Worm (Caenorhabditis elegans): ENCODE data around the gene Y54G2A.12.

The Y54G2A.12 gene

ce11 chrIV:2808154-2808553, 25.5 kb upstream of the Y54G2A.12 start (continued):
- TF ChIP-seq F37D6.2 (tag; optimal IDR thresholded peaks at IDR 0.05) (no peak), php-3 (GFP tag; IDR thresholded peaks at IDR 0.05) (0 out of 2 replicates have a peak, but pooled peaks have one; percentile 25), Y48G9A.11 (GFP tag; IDR thresholded peaks at IDR 0.05) (no peak), mes-2 (tag; optimal IDR thresholded peaks at IDR 0.05; ENCODE audit: poor library complexity, severe bottlenecking) (peak; percentile 43), lin-13 (GFP tag; optimal IDR thresholded peaks at IDR 0.05) (no peak), unc-62 (GFP tag; optimal IDR thresholded peaks at IDR 0.05 in 1 of 2) (no peak), unc-62 (tag; optimal IDR thresholded peaks at IDR 0.05) (no peak), ceh-20 (GFP tag; IDR thresholded peaks at IDR 0.05) (no peak), lin-29 (GFP tag; IDR thresholded peaks at IDR 0.05) (0 out of 2 replicates have a peak, but pooled peaks have one; percentile 19), arid-1 (GFP tag; conservative IDR thresholded peaks at IDR 0.05) (0 out of 2 replicates have a peak, but pooled peaks have one; percentile 46), ceh-28 (tag; optimal IDR thresholded peaks at IDR 0.05) (no peak)

ce11 chrIV:2805525-2805924, 22.9 kb upstream of the Y54G2A.12 start, which contains the start of gene Y54G2A.45:
Gene Y54G2A.45 (plus strand): TSS chrIV:2805857.
- no peak for TF ChIP-seq daf-12 (tag; optimal IDR thresholded peaks at IDR 0.05)
- peak; percentile 78 for TF ChIP-seq php-3 (GFP tag; IDR thresholded peaks at IDR 0.05)
- peak; percentile 51 for TF ChIP-seq rbr-2 (tag; optimal IDR thresholded peaks at IDR 0.05)
- peak; percentile 80 for TF ChIP-seq ceh-44 (GFP tag; IDR thresholded peaks at IDR 0.05)
- TF ChIP-seq mes-2 (tag; optimal IDR thresholded peaks at IDR 0.05; ENCODE audit: poor library complexity, severe bottlenecking), result peak; percentile 77
- no peak for TF ChIP-seq jun-1 (tag; optimal IDR thresholded peaks at IDR 0.05)
- TF ChIP-seq T20F7.1 (GFP tag; optimal IDR thresholded peaks at IDR 0.05), result no peak
- peak; percentile 74; the same call in 1 of the 2 replicates for TF ChIP-seq saeg-2 (GFP tag; IDR thresholded peaks at IDR 0.05)
- TF ChIP-seq pha-4 (GFP tag; IDR thresholded peaks at IDR 0.05), result peak; percentile 80
- TF ChIP-seq pha-4 (tag; optimal IDR thresholded peaks at IDR 0.05), result no peak
- no peak for TF ChIP-seq lin-1 (GFP tag; IDR thresholded peaks at IDR 0.05)
- TF ChIP-seq Y48G9A.11 (GFP tag; IDR thresholded peaks at IDR 0.05), result peak; percentile 77
- peak; percentile 62 for TF ChIP-seq spr-3 (GFP tag; optimal IDR thresholded peaks at IDR 0.05)
- no peak for TF ChIP-seq ceh-28 (tag; optimal IDR thresholded peaks at IDR 0.05)
- peak; percentile 65 for TF ChIP-seq unc-130 (GFP tag; optimal IDR thresholded peaks at IDR 0.05)
- no peak for TF ChIP-seq set-16 (GFP tag; IDR thresholded peaks at IDR 0.05)
- TF ChIP-seq nhr-10 (tag; optimal IDR thresholded peaks at IDR 0.05), result no peak
- no peak for TF ChIP-seq nhr-111 (GFP tag; optimal IDR thresholded peaks at IDR 0.05)
- TF ChIP-seq dmd-6 (GFP tag; IDR thresholded peaks at IDR 0.05), result peak; percentile 87
- TF ChIP-seq tra-1 (GFP tag; IDR thresholded peaks at IDR 0.05), result peak; percentile 89
- TF ChIP-seq nhr-6 (tag; optimal IDR thresholded peaks at IDR 0.05), result peak; percentile 3
- TF ChIP-seq nhr-42 (GFP tag; IDR thresholded peaks at IDR 0.05), result peak; percentile 69; the same call in 1 of the 2 replicates
- no peak for TF ChIP-seq ceh-32 (tag; optimal IDR thresholded peaks at IDR 0.05; ENCODE audit: poor library complexity)
- peak; percentile 77; the same call in 1 of the 2 replicates for TF ChIP-seq dmd-8 (GFP tag; IDR thresholded peaks at IDR 0.05)
- TF ChIP-seq madf-9 (GFP tag; conservative IDR thresholded peaks at IDR 0.05), result peak; percentile 89
- TF ChIP-seq ceh-20 (GFP tag; IDR thresholded peaks at IDR 0.05), result peak; percentile 65
- no peak for TF ChIP-seq Y5F2A.4 (GFP tag; optimal IDR thresholded peaks at IDR 0.05)
- no peak for TF ChIP-seq ztf-7 (tag; optimal IDR thresholded peaks at IDR 0.05)
- no peak for TF ChIP-seq sdz-12 (GFP tag; optimal IDR thresholded peaks at IDR 0.05)
- TF ChIP-seq hlh-11 (tag; optimal IDR thresholded peaks at IDR 0.05), result peak; percentile 85
- peak; percentile 58 for TF ChIP-seq F10B5.3 (tag; optimal IDR thresholded peaks at IDR 0.05)
- TF ChIP-seq tag-97 (GFP tag; IDR thresholded peaks at IDR 0.05), result no peak
- no peak for TF ChIP-seq lin-15B (tag; optimal IDR thresholded peaks at IDR 0.05)
- no peak for TF ChIP-seq nhr-76 (tag; optimal IDR thresholded peaks at IDR 0.05)
- 0 out of 2 replicates have a peak, but pooled peaks have one; percentile 12 for TF ChIP-seq mxl-2 (GFP tag; conservative IDR thresholded peaks at IDR 0.05)
- no peak for TF ChIP-seq unc-62 (GFP tag; optimal IDR thresholded peaks at IDR 0.05 in 1 of 2)
- TF ChIP-seq unc-62 (tag; optimal IDR thresholded peaks at IDR 0.05), result no peak
- peak in 1 of 2 experiments; percentile 69 for TF ChIP-seq lsy-2 (tag; optimal IDR thresholded peaks at IDR 0.05)
- peak; percentile 60 to 78 for TF ChIP-seq daf-16 (GFP tag; optimal IDR thresholded peaks at IDR 0.05)
- TF ChIP-seq daf-16 (tag; optimal IDR thresholded peaks at IDR 0.05), result peak; percentile 89
- no peak for TF ChIP-seq fos-1 (tag; optimal IDR thresholded peaks at IDR 0.05)
- no peak for TF ChIP-seq daf-8 (GFP tag; IDR thresholded peaks at IDR 0.05)
- peak; percentile 78 for TF ChIP-seq snpc-1.2 (GFP tag; IDR thresholded peaks at IDR 0.05)
- TF ChIP-seq cey-2 (tag; optimal IDR thresholded peaks at IDR 0.05; ENCODE audit: borderline replicate concordance, insufficient read depth), result no peak
